Fruit fly (Drosophila melanogaster) whole organism, embryonic: ENCODE results near the gene CG45076.

Experiments used
- Antp ChIP-seq: fragments of 200-800 bp; sonication (Bioruptor generic); optimal IDR thresholded peaks from 3 replicates; lab custom pipeline; 2016; ENCODE audit warnings: missing biosample characterization, missing genetic modification characterization
- Bdp1 ChIP-seq: fragments of 200-800 bp; sonication (Bioruptor generic); optimal IDR thresholded peaks from 3 replicates; lab custom pipeline; 2016; ENCODE audit warnings: missing biosample characterization, missing genetic modification characterization
- CG10209 ChIP-seq: fragments of 200-800 bp; sonication (Bioruptor generic); optimal IDR thresholded peaks from 3 replicates; lab custom pipeline; 2017; ENCODE audit warnings: missing biosample characterization, mild to moderate bottlenecking, missing genetic modification characterization, missing genetic modification reagents
- CG10366 ChIP-seq: fragments of 200-800 bp; sonication (Bioruptor generic); IDR thresholded peaks from 2 replicates; pipeline ENCODE4 v1.3.6; 2022; ENCODE audit warnings: missing biosample characterization, missing genetic modification characterization
- CG11085 ChIP-seq: fragments of 200-800 bp; sonication (Bioruptor generic); IDR thresholded peaks from 2 replicates; pipeline ENCODE4 v1.3.6; 2022; ENCODE audit warnings: missing biosample characterization, missing genetic modification characterization
- CG11504 ChIP-seq: fragments of 200-800 bp; sonication (Bioruptor generic); optimal IDR thresholded peaks from 3 replicates; lab custom pipeline; 2019; ENCODE audit warnings: missing biosample characterization, mild to moderate bottlenecking, missing genetic modification characterization, moderate library complexity
- CG11560 ChIP-seq: fragments of 200-800 bp; sonication (Bioruptor generic); IDR thresholded peaks from 3 replicates; pipeline ENCODE4 v1.3.6; 2022; ENCODE audit warnings: missing biosample characterization, missing genetic modification characterization
- CG12219 ChIP-seq: fragments of 200-800 bp; sonication (Bioruptor generic); optimal IDR thresholded peaks from 3 replicates; lab custom pipeline; 2018; ENCODE audit warnings: missing biosample characterization, mild to moderate bottlenecking, missing genetic modification characterization
- CG13894 ChIP-seq: fragments of 200-800 bp; sonication (Bioruptor generic); optimal IDR thresholded peaks from 3 replicates; lab custom pipeline; 2018; ENCODE audit warnings: missing biosample characterization, mild to moderate bottlenecking, missing genetic modification characterization, moderate library complexity
- CG14965 ChIP-seq: fragments of 200-800 bp; sonication (Bioruptor generic); optimal IDR thresholded peaks from 2 replicates; lab custom pipeline; 2016; ENCODE audit warnings: missing biosample characterization, missing genetic modification characterization, borderline replicate concordance
- CG16863 ChIP-seq: fragments of 200-800 bp; sonication (Bioruptor generic); optimal IDR thresholded peaks from 3 replicates; lab custom pipeline; 2016; ENCODE audit warnings: missing biosample characterization, missing genetic modification characterization
- CG17328 ChIP-seq: fragments of 200-800 bp; sonication (Bioruptor generic); IDR thresholded peaks from 2 replicates; pipeline ENCODE4 v1.3.6; 2022; ENCODE audit warnings: missing biosample characterization, missing genetic modification characterization
- CG33557 ChIP-seq: fragments of 200-800 bp; sonication (Bioruptor generic); optimal IDR thresholded peaks from 2 replicates; lab custom pipeline; 2019; ENCODE audit warnings: missing biosample characterization, mild to moderate bottlenecking, missing genetic modification characterization, moderate library complexity
- CG4820 ChIP-seq: fragments of 200-800 bp; sonication (Bioruptor generic); optimal IDR thresholded peaks from 3 replicates; lab custom pipeline; 2016; ENCODE audit warnings: missing biosample characterization, missing genetic modification characterization
- CG5953 ChIP-seq: fragments of 200-800 bp; sonication (Bioruptor generic); IDR thresholded peaks from 2 replicates; pipeline ENCODE4 v1.3.6; 2022; ENCODE audit warnings: missing biosample characterization, missing genetic modification characterization
- CG6689 ChIP-seq: fragments of 200-800 bp; sonication (Bioruptor generic); IDR thresholded peaks from 2 replicates; pipeline ENCODE4 v1.3.6; 2022; ENCODE audit warnings: missing biosample characterization, missing genetic modification characterization
- CG6813 ChIP-seq: fragments of 200-800 bp; sonication (Bioruptor generic); optimal IDR thresholded peaks from 2 replicates; lab custom pipeline; 2017; ENCODE audit warnings: missing biosample characterization, missing genetic modification characterization, mild to moderate bottlenecking, moderate library complexity, missing genetic modification reagents
- CG7745 ChIP-seq: fragments of 200-800 bp; sonication (Bioruptor generic); optimal IDR thresholded peaks from 2 replicates; lab custom pipeline; 2018; ENCODE audit warnings: missing biosample characterization, mild to moderate bottlenecking, missing genetic modification characterization, moderate library complexity
- CG8359 ChIP-seq: fragments of 200-800 bp; sonication (Bioruptor generic); optimal IDR thresholded peaks from 2 replicates; lab custom pipeline; 2017; ENCODE audit warnings: missing biosample characterization, mild to moderate bottlenecking, missing genetic modification characterization, borderline replicate concordance
- CG8765 ChIP-seq: fragments of 200-800 bp; sonication (Bioruptor generic); IDR thresholded peaks from 2 replicates; pipeline ENCODE4 v1.3.6; 2022; ENCODE audit warnings: missing biosample characterization, missing genetic modification characterization
- Chrac-16 ChIP-seq: fragments of 200-800 bp; sonication (Bioruptor generic); optimal IDR thresholded peaks from 3 replicates; lab custom pipeline; 2016; ENCODE audit warnings: missing biosample characterization, missing genetic modification characterization
- CkIIα-i1 ChIP-seq: fragments of 200-800 bp; sonication (Bioruptor generic); IDR thresholded peaks from 2 replicates; pipeline ENCODE4 v1.3.6; 2022; ENCODE audit warnings: missing biosample characterization, missing genetic modification characterization
- Dip3 ChIP-seq: fragments of 200-800 bp; sonication (Bioruptor generic); optimal IDR thresholded peaks from 3 replicates; lab custom pipeline; 2016; ENCODE audit warnings: missing biosample characterization, missing genetic modification characterization
- Doc2 ChIP-seq: fragments of 200-800 bp; sonication (Bioruptor generic); IDR thresholded peaks from 2 replicates; pipeline ENCODE4 v1.3.6; 2022; ENCODE audit warnings: missing biosample characterization, missing genetic modification characterization
- Drgx ChIP-seq: fragments of 200-800 bp; sonication (Bioruptor generic); IDR thresholded peaks from 2 replicates; pipeline ENCODE4 v1.3.6; 2022; ENCODE audit warnings: missing biosample characterization, missing genetic modification characterization
- Fer3 ChIP-seq: fragments of 200-800 bp; sonication (Bioruptor generic); optimal IDR thresholded peaks from 2 replicates; lab custom pipeline; 2018; ENCODE audit warnings: missing biosample characterization, mild to moderate bottlenecking, missing genetic modification characterization, moderate library complexity
- GATAe ChIP-seq: fragments of 200-800 bp; sonication (Bioruptor generic); conservative IDR thresholded peaks from 2 replicates; pipeline ENCODE4 v1.3.6; 2022; ENCODE audit warnings: missing biosample characterization, missing genetic modification characterization
- H2.0 ChIP-seq: fragments of 200-800 bp; sonication (Bioruptor generic); IDR thresholded peaks from 2 replicates; pipeline ENCODE4 v1.3.6; 2022; ENCODE audit warnings: missing biosample characterization, missing genetic modification characterization
- Hsf ChIP-seq: fragments of 200-800 bp; sonication (Bioruptor generic); optimal IDR thresholded peaks from 3 replicates; lab custom pipeline; 2016; ENCODE audit warnings: missing biosample characterization, missing genetic modification characterization
- Lhr ChIP-seq: fragments of 200-800 bp; sonication (Bioruptor generic); optimal IDR thresholded peaks from 3 replicates; lab custom pipeline; 2017; ENCODE audit warnings: mild to moderate bottlenecking, missing biosample characterization, missing genetic modification reagents, missing genetic modification characterization
- MESR4 ChIP-seq: fragments of 200-800 bp; sonication (Bioruptor generic); optimal IDR thresholded peaks from 2 replicates; lab custom pipeline; 2018; ENCODE audit warnings: missing biosample characterization, mild to moderate bottlenecking, missing genetic modification characterization, moderate library complexity
- Med ChIP-seq: fragments of 200-800 bp; sonication (Bioruptor generic); peaks from one replicate; lab custom pipeline; 2016; ENCODE audit warnings: missing biosample characterization, missing genetic modification characterization, mild to moderate bottlenecking, inconsistent platforms, moderate library complexity
- Poxn ChIP-seq: fragments of 200-800 bp; sonication (Bioruptor generic); IDR thresholded peaks from 2 replicates; pipeline ENCODE4 v1.3.6; 2022; ENCODE audit warnings: missing biosample characterization, missing genetic modification characterization
- Six4 ChIP-seq: fragments of 200-800 bp; sonication (Bioruptor generic); optimal IDR thresholded peaks from 2 replicates; lab custom pipeline; 2016; ENCODE audit warnings: missing biosample characterization, missing genetic modification characterization
- Xrp1 ChIP-seq: fragments of 200-800 bp; sonication (Bioruptor generic); IDR thresholded peaks from 2 replicates; pipeline ENCODE4 v1.3.6; 2022; ENCODE audit warnings: missing biosample characterization, missing genetic modification characterization
- ac ChIP-seq: fragments of 200-800 bp; sonication (Bioruptor generic); optimal IDR thresholded peaks from 3 replicates; lab custom pipeline; 2017; ENCODE audit warnings: missing biosample characterization, mild to moderate bottlenecking, missing genetic modification characterization
- ase ChIP-seq: fragments of 200-800 bp; sonication (Bioruptor generic); IDR thresholded peaks from 3 replicates; pipeline ENCODE4 v1.3.6; 2022; ENCODE audit warnings: missing biosample characterization, missing genetic modification characterization
- emc ChIP-seq: fragments of 200-800 bp; sonication (Bioruptor generic); optimal IDR thresholded peaks from 2 replicates; lab custom pipeline; 2016; ENCODE audit warnings: missing biosample characterization, missing genetic modification characterization
- jigr1 ChIP-seq: fragments of 200-800 bp; sonication (Bioruptor generic); IDR thresholded peaks from 3 replicates; pipeline ENCODE4 v1.3.6; 2022; ENCODE audit warnings: missing biosample characterization, missing genetic modification characterization
- kah ChIP-seq: fragments of 200-800 bp; sonication (Bioruptor generic); optimal IDR thresholded peaks from 2 replicates; lab custom pipeline; 2018; ENCODE audit warnings: missing biosample characterization, mild to moderate bottlenecking, missing genetic modification characterization
- lab ChIP-seq: fragments of 200-800 bp; sonication (Bioruptor generic); optimal IDR thresholded peaks from 3 replicates; lab custom pipeline; 2017; ENCODE audit warnings: missing biosample characterization, missing genetic modification characterization, mild to moderate bottlenecking, moderate library complexity, missing genetic modification reagents
- nau ChIP-seq: fragments of 200-800 bp; sonication (Bioruptor generic); optimal IDR thresholded peaks from 3 replicates; lab custom pipeline; 2017; ENCODE audit warnings: missing biosample characterization, mild to moderate bottlenecking, missing genetic modification characterization, missing genetic modification reagents
- nmo ChIP-seq: fragments of 200-800 bp; sonication (Bioruptor generic); optimal IDR thresholded peaks from 2 replicates; lab custom pipeline; 2018; ENCODE audit warnings: missing biosample characterization, mild to moderate bottlenecking, missing genetic modification characterization, moderate library complexity
- org-1 ChIP-seq: fragments of 200-800 bp; sonication (Bioruptor generic); optimal IDR thresholded peaks from 2 replicates; lab custom pipeline; 2017; ENCODE audit warnings: missing biosample characterization, missing genetic modification characterization
- peb ChIP-seq: fragments of 200-800 bp; sonication (Bioruptor generic); IDR thresholded peaks from 2 replicates; pipeline ENCODE4 v1.3.6; 2022; ENCODE audit warnings: missing biosample characterization, missing genetic modification characterization
- sob ChIP-seq: fragments of 200-800 bp; sonication (Bioruptor generic); IDR thresholded peaks from 2 replicates; pipeline ENCODE4 v1.3.6; 2022; ENCODE audit warnings: missing biosample characterization, missing genetic modification characterization
- sqz ChIP-seq: fragments of 200-800 bp; sonication (Bioruptor generic); optimal IDR thresholded peaks from 3 replicates; lab custom pipeline; 2018; ENCODE audit warnings: missing biosample characterization, mild to moderate bottlenecking, missing genetic modification characterization
- tap ChIP-seq: fragments of 200-800 bp; optimal IDR thresholded peaks from 3 replicates; lab custom pipeline; 2019; ENCODE audit warnings: missing biosample characterization, mild to moderate bottlenecking, missing genetic modification characterization, moderate library complexity
- trem ChIP-seq: fragments of 200-800 bp; optimal IDR thresholded peaks from 3 replicates; lab custom pipeline; 2019; ENCODE audit warnings: missing biosample characterization, mild to moderate bottlenecking, missing genetic modification characterization, moderate library complexity
- twi ChIP-seq: fragments of 200-800 bp; optimal IDR thresholded peaks from 2 replicates; lab custom pipeline; 2019; ENCODE audit warnings: missing biosample characterization, mild to moderate bottlenecking, missing genetic modification characterization, moderate library complexity
- z ChIP-seq: fragments of 200-800 bp; sonication (Bioruptor generic); IDR thresholded peaks from 3 replicates; pipeline ENCODE4 v1.3.6; 2022; ENCODE audit warnings: missing biosample characterization, missing genetic modification characterization

The CG45076 gene

DNA sequence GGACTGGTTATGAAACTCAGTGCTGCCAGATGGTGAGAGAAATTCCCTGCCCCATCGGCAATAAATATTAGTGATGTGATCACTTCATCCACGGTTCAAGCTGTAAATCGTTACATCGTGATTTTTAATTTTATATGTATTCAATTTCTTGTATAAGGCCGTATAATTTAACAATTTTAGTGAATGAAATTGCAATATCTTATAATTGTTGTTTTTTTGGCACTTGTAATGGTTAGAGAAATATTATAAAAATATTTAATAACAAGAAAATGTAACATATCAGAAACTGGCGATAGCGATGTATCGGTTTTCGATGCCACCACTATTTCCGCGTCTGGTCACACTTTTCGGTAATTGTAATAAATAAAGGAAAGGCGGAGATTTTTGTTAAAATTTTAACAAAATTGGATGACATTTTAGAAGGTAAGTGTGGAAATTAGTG is 6.9 kb upstream of the CG45076 start, which contains the start of the genes mRpL37 and Rbp1 (continued):
- TF ChIP-seq Xrp1 (GFP tag; lab: Robert Waterston, UW) (peak; percentile 45; the same call in 1 of the 2 replicates), CG33557 (GFP tag; lab: Kevin White, UChicago) (peak; percentile 80), ase (GFP tag; lab: Robert Waterston, UW) (peak; percentile 27; the same call in 1 of the 3 replicates), CG8765 (GFP tag; lab: Robert Waterston, UW) (peak; percentile 84), ac (no peak), tap (tag; lab: Kevin White, UChicago) (no peak), twi (peak; percentile 76), Hsf (GFP tag; lab: Kevin White, UChicago) (peak; percentile 80), org-1 (GFP tag; lab: Kevin White, UChicago) (no peak), Drgx (GFP tag; lab: Robert Waterston, UW) (no peak), Six4 (GFP tag; lab: Kevin White, UChicago) (peak; percentile 31), sob (peak; percentile 91), CG16863 (peak; percentile 23), CG13894 (tag; lab: Kevin White, UChicago) (no peak), Lhr (peak; percentile 64), CG10209 (peak; percentile 69), GATAe (no peak), MESR4 (GFP tag; lab: Kevin White, UChicago) (no peak), nmo (GFP tag; lab: Kevin White, UChicago) (peak; percentile 92), nau (GFP tag; lab: Kevin White, UChicago) (no peak), sqz (GFP tag; lab: Kevin White, UChicago) (no peak), CG17328 (no peak), Poxn (GFP tag; lab: Robert Waterston, UW) (no peak), CG8359 (GFP tag; lab: Kevin White, UChicago) (no peak), CG11085 (peak; percentile 27; the same call in 1 of the 2 replicates), CG5953 (GFP tag; lab: Robert Waterston, UW) (no peak), emc (GFP tag; lab: Kevin White, UChicago) (no peak), Antp (GFP tag; lab: Kevin White, UChicago) (peak; percentile 61), z (GFP tag; lab: Robert Waterston, UW) (no peak), kah (GFP tag; lab: Kevin White, UChicago) (no peak), peb (GFP tag; lab: Robert Waterston, UW) (peak; percentile 54; the same call in 1 of the 2 replicates), CG7745 (tag; lab: Kevin White, UChicago) (no peak), H2.0 (GFP tag; lab: Robert Waterston, UW) (no peak), CG11560 (no peak), Bdp1 (peak; percentile 39), CkIIα-i1 (GFP tag; lab: Robert Waterston, UW) (no peak), trem (tag; lab: Kevin White, UChicago) (peak; percentile 88), CG4820 (GFP tag; lab: Kevin White, UChicago) (peak; percentile 76), Med (GFP tag; lab: Kevin White, UChicago) (peak; percentile 81), CG11504 (tag; lab: Kevin White, UChicago) (peak; percentile 81), Chrac-16 (peak; percentile 83), jigr1 (peak; percentile 66; the same call in 2 of the 3 replicates), CG6689 (GFP tag; lab: Robert Waterston, UW) (peak; percentile 63), Doc2 (GFP tag; lab: Robert Waterston, UW) (no peak), CG10366 (GFP tag; lab: Robert Waterston, UW) (peak; percentile 54), CG12219 (GFP tag; lab: Kevin White, UChicago) (no peak), CG6813 (GFP tag; lab: Kevin White, UChicago) (no peak), Dip3 (GFP tag; lab: Kevin White, UChicago) (peak; percentile 15), Fer3 (peak; percentile 67), lab (GFP tag; lab: Kevin White, UChicago) (no peak), CG14965 (GFP tag; lab: Kevin White, UChicago) (no peak)
